Fruit fly (Drosophila melanogaster) whole organism, embryonic: ENCODE results near the gene CG43273.

Experiments
- CG1024 ChIP-seq: fragments of 200-800 bp; sonication (Bioruptor generic); IDR thresholded peaks from 2 replicates; pipeline ENCODE4 v1.3.6; 2022; ENCODE audit warnings: missing biosample characterization, missing genetic modification characterization
- CG10462 ChIP-seq: fragments of 200-800 bp; sonication (Bioruptor generic); optimal IDR thresholded peaks from 2 replicates; lab custom pipeline; 2016; ENCODE audit warnings: missing biosample characterization, missing genetic modification characterization
- CG11247 ChIP-seq: fragments of 200-800 bp; sonication (Bioruptor generic); IDR thresholded peaks from 2 replicates; pipeline ENCODE4 v1.3.6; 2022; ENCODE audit warnings: missing biosample characterization, missing genetic modification characterization
- CG12071 ChIP-seq: fragments of 200-800 bp; sonication (Bioruptor generic); optimal IDR thresholded peaks from 3 replicates; lab custom pipeline; 2018; ENCODE audit warnings: missing biosample characterization, mild to moderate bottlenecking, missing genetic modification characterization
- CG12104 ChIP-seq: fragments of 200-800 bp; sonication (Bioruptor generic); optimal IDR thresholded peaks from 3 replicates; lab custom pipeline; 2016; ENCODE audit warnings: missing biosample characterization, missing genetic modification characterization
- CG12155 ChIP-seq: fragments of 200-800 bp; sonication (Bioruptor generic); optimal IDR thresholded peaks from 3 replicates; lab custom pipeline; 2016; ENCODE audit warnings: missing biosample characterization, missing genetic modification characterization
- CG13123 ChIP-seq: fragments of 200-800 bp; sonication (Bioruptor generic); optimal IDR thresholded peaks from 2 replicates; lab custom pipeline; 2016; ENCODE audit warnings: missing biosample characterization, missing genetic modification characterization
- CG15696 ChIP-seq: fragments of 200-800 bp; sonication (Bioruptor generic); optimal IDR thresholded peaks from 2 replicates; lab custom pipeline; 2019; ENCODE audit warnings: missing biosample characterization, mild to moderate bottlenecking, missing genetic modification characterization, moderate library complexity
- CG17385 ChIP-seq: fragments of 200-800 bp; sonication (Bioruptor generic); optimal IDR thresholded peaks from 3 replicates; lab custom pipeline; 2018; ENCODE audit warnings: missing biosample characterization, mild to moderate bottlenecking, missing genetic modification characterization
- CG17612 ChIP-seq: fragments of 200-800 bp; sonication (Bioruptor generic); IDR thresholded peaks from 2 replicates; pipeline ENCODE4 v1.3.6; 2022; ENCODE audit warnings: missing biosample characterization, missing genetic modification characterization
- CG1832 ChIP-seq: fragments of 200-800 bp; sonication (Bioruptor generic); optimal IDR thresholded peaks from 2 replicates; lab custom pipeline; 2017; ENCODE audit warnings: missing biosample characterization, mild to moderate bottlenecking, missing genetic modification characterization, inconsistent platforms
- CG2116 ChIP-seq: fragments of 200-800 bp; sonication (Bioruptor generic); optimal IDR thresholded peaks from 3 replicates; lab custom pipeline; 2018; ENCODE audit warnings: missing biosample characterization, mild to moderate bottlenecking, missing genetic modification characterization
- CG3163 ChIP-seq: fragments of 200-800 bp; sonication (Bioruptor generic); optimal IDR thresholded peaks from 3 replicates; lab custom pipeline; 2016; ENCODE audit warnings: missing biosample characterization, missing genetic modification characterization
- CG3281 ChIP-seq: fragments of 200-800 bp; sonication (Bioruptor generic); optimal IDR thresholded peaks from 3 replicates; lab custom pipeline; 2017; ENCODE audit warnings: missing biosample characterization, mild to moderate bottlenecking, missing genetic modification characterization
- CG43689 ChIP-seq: fragments of 200-800 bp; sonication (Bioruptor generic); IDR thresholded peaks from 2 replicates; pipeline ENCODE4 v1.3.6; 2022; ENCODE audit warnings: missing biosample characterization, missing genetic modification characterization
- CG7372 ChIP-seq: fragments of 200-800 bp; sonication (Bioruptor generic); IDR thresholded peaks from 2 replicates; pipeline ENCODE4 v1.3.6; 2022; ENCODE audit warnings: missing biosample characterization, missing genetic modification characterization
- CG8388 ChIP-seq: fragments of 200-800 bp; sonication (Bioruptor generic); optimal IDR thresholded peaks from 2 replicates; lab custom pipeline; 2019; ENCODE audit warnings: missing biosample characterization, mild to moderate bottlenecking, missing genetic modification characterization, moderate library complexity
- Dek ChIP-seq: fragments of 200-800 bp; sonication (Bioruptor generic); optimal IDR thresholded peaks from 3 replicates; lab custom pipeline; 2019; ENCODE audit warnings: missing biosample characterization, mild to moderate bottlenecking, missing genetic modification characterization, moderate library complexity
- ERR ChIP-seq: fragments of 200-800 bp; sonication (Bioruptor generic); optimal IDR thresholded peaks from 2 replicates; lab custom pipeline; 2016; ENCODE audit warnings: missing biosample characterization, missing genetic modification characterization
- Gsc ChIP-seq: fragments of 200-800 bp; sonication (Bioruptor generic); IDR thresholded peaks from 2 replicates; pipeline ENCODE4 v1.3.6; 2022; ENCODE audit warnings: missing biosample characterization, missing genetic modification characterization
- HLH3B ChIP-seq: fragments of 200-800 bp; sonication (Bioruptor generic); IDR thresholded peaks from 2 replicates; pipeline ENCODE4 v1.3.6; 2022; ENCODE audit warnings: missing biosample characterization, missing genetic modification characterization
- Hr3 ChIP-seq: fragments of 200-800 bp; sonication (Bioruptor generic); optimal IDR thresholded peaks from 3 replicates; lab custom pipeline; 2016; ENCODE audit warnings: missing biosample characterization, missing genetic modification characterization
- MTF-1 ChIP-seq: fragments of 200-800 bp; sonication (Bioruptor generic); optimal IDR thresholded peaks from 2 replicates; lab custom pipeline; 2018; ENCODE audit warnings: missing biosample characterization, mild to moderate bottlenecking, missing genetic modification characterization, borderline replicate concordance
- Med ChIP-seq: fragments of 200-800 bp; sonication (Bioruptor generic); peaks from one replicate; lab custom pipeline; 2016; ENCODE audit warnings: missing biosample characterization, missing genetic modification characterization, mild to moderate bottlenecking, inconsistent platforms, moderate library complexity
- Neu2 ChIP-seq: fragments of 200-800 bp; sonication (Bioruptor generic); optimal IDR thresholded peaks from 3 replicates; lab custom pipeline; 2016; ENCODE audit warnings: missing biosample characterization, missing genetic modification characterization, borderline replicate concordance
- Oli ChIP-seq: fragments of 200-800 bp; sonication (Bioruptor generic); optimal IDR thresholded peaks from 2 replicates; lab custom pipeline; 2018; ENCODE audit warnings: missing biosample characterization, mild to moderate bottlenecking, missing genetic modification characterization, moderate library complexity
- Spps ChIP-seq: fragments of 200-800 bp; sonication (Bioruptor generic); optimal IDR thresholded peaks from 2 replicates; lab custom pipeline; 2018; ENCODE audit warnings: missing biosample characterization, mild to moderate bottlenecking, missing genetic modification characterization
- YL-1 ChIP-seq: fragments of 200-800 bp; sonication (Bioruptor generic); optimal IDR thresholded peaks from 3 replicates; lab custom pipeline; 2017; ENCODE audit warnings: missing biosample characterization, mild to moderate bottlenecking, missing genetic modification characterization
- ash1 ChIP-seq: fragments of 200-800 bp; sonication (Bioruptor generic); optimal IDR thresholded peaks from 2 replicates; lab custom pipeline; 2018; ENCODE audit warnings: missing biosample characterization, mild to moderate bottlenecking, missing genetic modification characterization
- bowl ChIP-seq: fragments of 200-800 bp; sonication (Bioruptor generic); IDR thresholded peaks from 2 replicates; pipeline ENCODE4 v1.3.6; 2022; ENCODE audit warnings: missing biosample characterization, missing genetic modification characterization
- chif ChIP-seq, 2 experiments: fragments of 200-800 bp; sonication (Bioruptor generic); optimal IDR thresholded peaks; 3 replicates each; lab custom pipeline; 2016; ENCODE audit warnings: missing biosample characterization in 2 of 2, missing genetic modification characterization in 2 of 2
- fru ChIP-seq: fragments of >200 bp; optimal IDR thresholded peaks from 2 replicates; lab custom pipeline; 2017
- gcm ChIP-seq: fragments of 200-800 bp; sonication (Bioruptor generic); optimal IDR thresholded peaks from 2 replicates; lab custom pipeline; 2019; ENCODE audit warnings: missing biosample characterization, mild to moderate bottlenecking, missing genetic modification characterization, moderate library complexity
- gcm2 ChIP-seq: fragments of 200-800 bp; sonication (Bioruptor generic); optimal IDR thresholded peaks from 2 replicates; lab custom pipeline; 2016; ENCODE audit warnings: missing biosample characterization, missing genetic modification characterization
- hbn ChIP-seq: fragments of 200-800 bp; sonication (Bioruptor generic); IDR thresholded peaks from 2 replicates; pipeline ENCODE4 v1.3.6; 2022; ENCODE audit warnings: missing biosample characterization, missing genetic modification characterization; ENCODE audit not compliant: partially characterized antibody
- jing ChIP-seq: fragments of 200-800 bp; sonication (Bioruptor generic); optimal IDR thresholded peaks from 2 replicates; lab custom pipeline; 2018; ENCODE audit warnings: missing biosample characterization, mild to moderate bottlenecking, missing genetic modification characterization
- mld ChIP-seq: fragments of 200-800 bp; sonication (Bioruptor generic); IDR thresholded peaks from 3 replicates; pipeline ENCODE4 v1.3.6; 2022; ENCODE audit warnings: missing biosample characterization, missing genetic modification characterization; ENCODE audit not compliant: partially characterized antibody
- nau ChIP-seq: fragments of 200-800 bp; sonication (Bioruptor generic); optimal IDR thresholded peaks from 3 replicates; lab custom pipeline; 2017; ENCODE audit warnings: missing biosample characterization, mild to moderate bottlenecking, missing genetic modification characterization, missing genetic modification reagents
- pnt ChIP-seq: fragments of 200-800 bp; sonication (Bioruptor generic); optimal IDR thresholded peaks from 3 replicates; lab custom pipeline; 2016; ENCODE audit warnings: missing biosample characterization, missing genetic modification characterization
- psq ChIP-seq: fragments of 200-800 bp; sonication (Bioruptor generic); optimal IDR thresholded peaks from 2 replicates; lab custom pipeline; 2017; ENCODE audit warnings: missing biosample characterization, missing genetic modification characterization
- repo ChIP-seq: fragments of 200-800 bp; sonication (Bioruptor generic); optimal IDR thresholded peaks from 2 replicates; lab custom pipeline; 2016; ENCODE audit warnings: missing biosample characterization, missing genetic modification characterization
- schlank ChIP-seq: fragments of 200-800 bp; sonication (Bioruptor generic); optimal IDR thresholded peaks from 2 replicates; lab custom pipeline; 2018; ENCODE audit warnings: missing biosample characterization, mild to moderate bottlenecking, missing genetic modification characterization
- slp2 ChIP-seq: fragments of 200-800 bp; sonication (Bioruptor generic); optimal IDR thresholded peaks from 2 replicates; lab custom pipeline; 2016; ENCODE audit warnings: missing biosample characterization, missing genetic modification characterization
- tna ChIP-seq: fragments of 200-800 bp; sonication (Bioruptor generic); IDR thresholded peaks from 2 replicates; pipeline ENCODE4 v1.3.6; 2022; ENCODE audit warnings: missing biosample characterization, missing genetic modification characterization; ENCODE audit not compliant: partially characterized antibody
- tup ChIP-seq: fragments of 200-800 bp; sonication (Bioruptor generic); optimal IDR thresholded peaks from 2 replicates; lab custom pipeline; 2016; ENCODE audit warnings: missing biosample characterization, mild to moderate bottlenecking, missing genetic modification characterization, moderate library complexity
- twi ChIP-seq: fragments of 200-800 bp; optimal IDR thresholded peaks from 2 replicates; lab custom pipeline; 2019; ENCODE audit warnings: missing biosample characterization, mild to moderate bottlenecking, missing genetic modification characterization, moderate library complexity
- vnd ChIP-seq: fragments of 200-800 bp; sonication (Bioruptor generic); IDR thresholded peaks from 3 replicates; pipeline ENCODE4 v1.3.6; 2022; ENCODE audit warnings: missing biosample characterization, missing genetic modification characterization; ENCODE audit not compliant: partially characterized antibody
- wek ChIP-seq: fragments of 200-800 bp; sonication (Bioruptor generic); optimal IDR thresholded peaks from 3 replicates; lab custom pipeline; 2018; ENCODE audit warnings: missing biosample characterization, mild to moderate bottlenecking, missing genetic modification characterization, moderate library complexity
- zen2 ChIP-seq: fragments of 200-800 bp; sonication (Bioruptor generic); IDR thresholded peaks from 3 replicates; pipeline ENCODE4 v1.3.6; 2022; ENCODE audit warnings: missing biosample characterization, missing genetic modification characterization; ENCODE audit not compliant: partially characterized antibody
- zf30C ChIP-seq: fragments of 200-800 bp; sonication (Bioruptor generic); optimal IDR thresholded peaks from 3 replicates; lab custom pipeline; 2018; ENCODE audit warnings: missing biosample characterization, mild to moderate bottlenecking, missing genetic modification characterization

Gene CG43273

dm6 chr3R:24870389-24871048, 40.4 kb downstream of the CG43273 start, which contains the start of gene CycB3 (continued):
- TF ChIP-seq CG3163 (GFP tag; lab: Kevin White, UChicago) = no peak
- no peak for TF ChIP-seq CG17612 (GFP tag; lab: Robert Waterston, UW)
- TF ChIP-seq mld = no peak
- TF ChIP-seq Neu2 (GFP tag; lab: Kevin White, UChicago) = no peak
- peak; percentile 14 for TF ChIP-seq zf30C (GFP tag; lab: Kevin White, UChicago)
- TF ChIP-seq schlank (tag; lab: Kevin White, UChicago) = peak; percentile 13
- TF ChIP-seq Dek (tag; lab: Kevin White, UChicago) = no peak
- no peak for TF ChIP-seq pnt
- no peak for TF ChIP-seq CG1024 (GFP tag; lab: Robert Waterston, UW)
- 0 out of 2 replicates have a peak, but pooled peaks have one; percentile 30 for TF ChIP-seq tna (GFP tag; lab: Robert Waterston, UW)
- TF ChIP-seq bowl (GFP tag; lab: Robert Waterston, UW) = no peak
- TF ChIP-seq Hr3 (GFP tag; lab: Kevin White, UChicago) = no peak
- peak; percentile 99 for TF ChIP-seq CG2116
- no peak for TF ChIP-seq CG8388 (GFP tag; lab: Kevin White, UChicago)
- TF ChIP-seq nau (GFP tag; lab: Kevin White, UChicago) = no peak
- no peak for TF ChIP-seq fru (lab: Kevin White, UChicago)
- TF ChIP-seq gcm2 (GFP tag; lab: Kevin White, UChicago) = no peak
- no peak for TF ChIP-seq vnd
- TF ChIP-seq repo = peak; percentile 25
- no peak for TF ChIP-seq HLH3B
- TF ChIP-seq wek (GFP tag; lab: Kevin White, UChicago) = peak; percentile 100
- no peak for TF ChIP-seq CG12071 (GFP tag; lab: Kevin White, UChicago)
- TF ChIP-seq tup (GFP tag; lab: Kevin White, UChicago) = no peak
- no peak for TF ChIP-seq hbn (GFP tag; lab: Robert Waterston, UW)
- no peak for TF ChIP-seq ERR (GFP tag; lab: Kevin White, UChicago)
- TF ChIP-seq Spps (tag; lab: Kevin White, UChicago) = peak; percentile 30
- TF ChIP-seq MTF-1 (GFP tag; lab: Kevin White, UChicago) = peak; percentile 63
- TF ChIP-seq CG17385 (GFP tag; lab: Kevin White, UChicago) = peak; percentile 34
- TF ChIP-seq CG43689 (GFP tag; lab: Robert Waterston, UW) = no peak
- TF ChIP-seq slp2 (GFP tag; lab: Kevin White, UChicago) = no peak
- no peak for TF ChIP-seq CG10462 (GFP tag; lab: Kevin White, UChicago)
- no peak for TF ChIP-seq CG11247 (GFP tag; lab: Robert Waterston, UW)
- TF ChIP-seq Gsc (GFP tag; lab: Robert Waterston, UW) = no peak
- no peak for TF ChIP-seq psq (GFP tag; lab: Kevin White, UChicago)
- TF ChIP-seq zen2 = no peak
- TF ChIP-seq CG3281 (GFP tag; lab: Kevin White, UChicago) = peak; percentile 41
- peak in 1 of 2 experiments; percentile 25 for TF ChIP-seq chif (GFP tag; optimal IDR thresholded peaks at IDR 0.05; lab: Kevin White, UChicago)
- no peak for TF ChIP-seq CG15696 (tag; lab: Kevin White, UChicago)
- TF ChIP-seq CG12155 (GFP tag; lab: Kevin White, UChicago) = peak; percentile 6
- TF ChIP-seq Oli (tag; lab: Kevin White, UChicago) = no peak
- TF ChIP-seq CG7372 (GFP tag; lab: Robert Waterston, UW) = no peak
- no peak for TF ChIP-seq CG13123 (GFP tag; lab: Kevin White, UChicago)
- peak; percentile 88 for TF ChIP-seq Med
- TF ChIP-seq jing (GFP tag; lab: Kevin White, UChicago) = no peak
- no peak for TF ChIP-seq ash1 (GFP tag; lab: Kevin White, UChicago)
- TF ChIP-seq CG12104 (GFP tag; lab: Kevin White, UChicago) = no peak
- peak; percentile 58 for TF ChIP-seq YL-1
- TF ChIP-seq CG1832 (GFP tag; lab: Kevin White, UChicago) = no peak
- no peak for TF ChIP-seq gcm (GFP tag; lab: Kevin White, UChicago)
- peak; percentile 71 for TF ChIP-seq twi (tag; lab: Kevin White, UChicago)
